Worm (Caenorhabditis elegans) whole organism, young adult: ENCODE data around the gene W01A11.1.

Experiments used
- B0336.3 ChIP-seq: fragments of 200-800 bp; sonication (Bioruptor generic); IDR thresholded peaks from 2 replicates; pipeline ENCODE4 v1.3.6; 2022; ENCODE audit warnings: missing genetic modification characterization, missing compliant biosample characterization
- C06A6.2 ChIP-seq: fragments of 200-800 bp; sonication (Bioruptor generic); conservative IDR thresholded peaks from 2 replicates; pipeline ENCODE4 v1.3.6; 2022; ENCODE audit warnings: missing genetic modification characterization, missing compliant biosample characterization
- C17E4.6 ChIP-seq: fragments of 200-800 bp; sonication (Bioruptor generic); IDR thresholded peaks from 2 replicates; pipeline ENCODE4 v1.3.6; 2022; ENCODE audit warnings: missing genetic modification reagents, missing genetic modification characterization, missing compliant biosample characterization
- D2030.7 ChIP-seq: fragments of 200-800 bp; sonication (Bioruptor generic); IDR thresholded peaks from 2 replicates; pipeline ENCODE4 v1.3.6; 2022; ENCODE audit warnings: missing genetic modification reagents, missing genetic modification characterization, missing compliant biosample characterization
- F23B12.7 ChIP-seq: sonication (generic microtip); optimal IDR thresholded peaks from 2 replicates; lab custom pipeline; 2017; ENCODE audit warnings: missing genetic modification characterization, mild to moderate bottlenecking, missing compliant biosample characterization, antibody characterized with exemption, moderate library complexity; ENCODE audit not compliant: insufficient read depth
- F33H1.4 ChIP-seq: fragments of 200-800 bp; sonication (Bioruptor generic); IDR thresholded peaks from 2 replicates; pipeline ENCODE4 v1.3.6; 2022; ENCODE audit warnings: missing genetic modification reagents, missing genetic modification characterization, missing compliant biosample characterization
- F37B4.10 ChIP-seq: fragments of 200-800 bp; sonication (Bioruptor generic); IDR thresholded peaks from 2 replicates; pipeline ENCODE4 v1.3.6; 2022; ENCODE audit warnings: missing genetic modification characterization, missing compliant biosample characterization
- F39B2.1 ChIP-seq: fragments of 200-800 bp; sonication (Bioruptor generic); IDR thresholded peaks from 2 replicates; pipeline ENCODE4 v1.3.6; 2022; ENCODE audit warnings: missing genetic modification reagents, missing genetic modification characterization, missing compliant biosample characterization
- F57A8.1 ChIP-seq: fragments of 200-800 bp; sonication (Bioruptor generic); optimal IDR thresholded peaks from 2 replicates; lab custom pipeline; 2018; ENCODE audit warnings: mild to moderate bottlenecking, missing genetic modification characterization, moderate library complexity, missing compliant biosample characterization
- F57C9.4 ChIP-seq: sonication (generic microtip); optimal IDR thresholded peaks from 2 replicates; lab custom pipeline; 2017; ENCODE audit warnings: mild to moderate bottlenecking, missing genetic modification characterization, missing compliant biosample characterization
- Y53G8AR.9 ChIP-seq: fragments of 200-800 bp; sonication (Bioruptor generic); conservative IDR thresholded peaks from 2 replicates; pipeline ENCODE4 v1.3.6; 2022; ENCODE audit warnings: missing genetic modification reagents, missing genetic modification characterization, missing compliant biosample characterization
- ZK185.1 ChIP-seq: sonication (generic microtip); optimal IDR thresholded peaks from 2 replicates; lab custom pipeline; 2016; ENCODE audit warnings: mild to moderate bottlenecking, missing genetic modification characterization, missing compliant biosample characterization; ENCODE audit not compliant: poor library complexity, severe bottlenecking
- ama-1 ChIP-seq, 3 experiments: fragments of 150-350 bp in 1 of 3; sonication (generic microtip) in 2 of 3; optimal IDR thresholded peaks; 2 replicates each; lab custom pipeline; 2014 to 2018; ENCODE audit warnings: missing biosample characterization in 2 of 3, missing genetic modification characterization in 2 of 3, missing genetic modification reagents in 2 of 3
- aptf-2 ChIP-seq: fragments of 200-800 bp; sonication (Bioruptor generic); conservative IDR thresholded peaks from 2 replicates; pipeline ENCODE4 v1.3.6; 2022; ENCODE audit warnings: missing genetic modification reagents, missing genetic modification characterization, missing compliant biosample characterization
- attf-3 ChIP-seq: fragments of 200-800 bp; sonication (Bioruptor generic); conservative IDR thresholded peaks from 2 replicates; pipeline ENCODE4 v1.3.6; 2022; ENCODE audit warnings: missing genetic modification reagents, missing genetic modification characterization, missing compliant biosample characterization
- attf-5 ChIP-seq: fragments of 200-800 bp; sonication (Bioruptor generic); optimal IDR thresholded peaks from 2 replicates; lab custom pipeline; 2018; ENCODE audit warnings: mild to moderate bottlenecking, missing genetic modification characterization, missing compliant biosample characterization
- ceh-27 ChIP-seq: fragments of 200-800 bp; sonication (Bioruptor generic); optimal IDR thresholded peaks from 2 replicates; lab custom pipeline; 2018; ENCODE audit warnings: mild to moderate bottlenecking, missing genetic modification characterization, moderate library complexity, missing compliant biosample characterization
- ceh-79 ChIP-seq: sonication (generic microtip); optimal IDR thresholded peaks from 2 replicates; lab custom pipeline; 2017; ENCODE audit warnings: mild to moderate bottlenecking, missing genetic modification characterization, missing compliant biosample characterization
- egl-44 ChIP-seq: fragments of 200-800 bp; sonication (Bioruptor generic); IDR thresholded peaks from 2 replicates; pipeline ENCODE4 v1.3.6; 2022; ENCODE audit warnings: missing genetic modification reagents, missing genetic modification characterization, missing compliant biosample characterization
- hlh-26 ChIP-seq: fragments of 200-800 bp; sonication (Bioruptor generic); conservative IDR thresholded peaks from 2 replicates; pipeline ENCODE4 v1.3.6; 2022; ENCODE audit warnings: missing genetic modification reagents, missing genetic modification characterization, missing compliant biosample characterization
- hmg-1.2 ChIP-seq: fragments of 200-800 bp; sonication (Bioruptor generic); IDR thresholded peaks from 2 replicates; pipeline ENCODE4 v1.3.6; 2022; ENCODE audit warnings: missing genetic modification reagents, missing genetic modification characterization, missing compliant biosample characterization
- hrde-1 ChIP-seq: sonication (generic microtip); optimal IDR thresholded peaks from 2 replicates; lab custom pipeline; 2016; ENCODE audit warnings: missing genetic modification characterization, mild to moderate bottlenecking, missing compliant biosample characterization, moderate library complexity, missing genotype, missing genetic modification reagents, borderline replicate concordance
- let-607 ChIP-seq, 2 experiments: fragments of 200-800 bp in 1 of 2; sonication (Bioruptor generic) in 1 of 2; sonication (generic microtip) in 1 of 2; optimal IDR thresholded peaks; 2 replicates each; lab custom pipeline; 2016 to 2018; ENCODE audit warnings: mild to moderate bottlenecking in 2 of 2, missing compliant biosample characterization in 2 of 2, missing genetic modification characterization in 2 of 2, moderate library complexity in 2 of 2, missing genotype in 1 of 2
- lin-40 ChIP-seq: sonication (generic microtip); optimal IDR thresholded peaks from 2 replicates; lab custom pipeline; 2016; ENCODE audit warnings: missing genetic modification characterization, mild to moderate bottlenecking, missing compliant biosample characterization, missing genotype, missing genetic modification reagents
- lir-1 ChIP-seq: fragments of 200-800 bp; sonication (Bioruptor generic); conservative IDR thresholded peaks from 2 replicates; pipeline ENCODE4 v1.3.6; 2022; ENCODE audit warnings: missing genetic modification reagents, missing genetic modification characterization, missing compliant biosample characterization
- madf-6 ChIP-seq: fragments of 200-800 bp; sonication (Bioruptor generic); IDR thresholded peaks from 2 replicates; pipeline ENCODE4 v1.3.6; 2022; ENCODE audit warnings: missing genetic modification reagents, missing genetic modification characterization, missing compliant biosample characterization
- mxl-1 ChIP-seq: sonication (generic microtip); optimal IDR thresholded peaks from 2 replicates; lab custom pipeline; 2016; ENCODE audit warnings: missing genetic modification characterization, missing compliant biosample characterization
- nfya-1 ChIP-seq: sonication (generic microtip); optimal IDR thresholded peaks from 2 replicates; lab custom pipeline; 2017; ENCODE audit warnings: antibody characterized with exemption, missing compliant biosample characterization, missing genetic modification characterization, borderline replicate concordance; ENCODE audit not compliant: insufficient read depth
- nfya-2 ChIP-seq: fragments of 200-800 bp; sonication (Bioruptor generic); IDR thresholded peaks from 2 replicates; pipeline ENCODE4 v1.3.6; 2022; ENCODE audit warnings: missing genetic modification reagents, missing genetic modification characterization, missing compliant biosample characterization
- nhr-120 ChIP-seq: fragments of 200-800 bp; sonication (Bioruptor generic); IDR thresholded peaks from 2 replicates; pipeline ENCODE4 v1.3.6; 2022; ENCODE audit warnings: missing genetic modification characterization, missing compliant biosample characterization
- nhr-80 ChIP-seq: sonication (generic microtip); optimal IDR thresholded peaks from 2 replicates; lab custom pipeline; 2016; ENCODE audit warnings: missing genetic modification characterization, missing compliant biosample characterization
- rec-8 ChIP-seq, 2 experiments: sonication (generic microtip); optimal IDR thresholded peaks; 2 replicates each; lab custom pipeline; 2016; ENCODE audit warnings: mild to moderate bottlenecking in 2 of 2, missing genetic modification characterization in 2 of 2, missing genetic modification reagents in 2 of 2, missing genotype in 2 of 2, missing biosample characterization in 1 of 2, missing compliant biosample characterization in 1 of 2, moderate library complexity in 1 of 2
- rpc-1 ChIP-seq, 2 experiments: fragments of 150-350 bp in 1 of 2; sonication (generic microtip) in 1 of 2; optimal IDR thresholded peaks; 2 replicates each; lab custom pipeline; 2014 to 2018; ENCODE audit warnings: missing biosample characterization in 1 of 2, missing genetic modification characterization in 1 of 2, missing genetic modification reagents in 1 of 2, missing genotype in 1 of 2
- tbp1 ChIP-seq: fragments of 200-800 bp; sonication (Bioruptor generic); optimal IDR thresholded peaks from 2 replicates; lab custom pipeline; 2018; ENCODE audit warnings: mild to moderate bottlenecking, missing genetic modification characterization, missing compliant biosample characterization
- ztf-18 ChIP-seq: sonication (generic microtip); optimal IDR thresholded peaks from 2 replicates; lab custom pipeline; 2016; ENCODE audit warnings: missing genotype, mild to moderate bottlenecking, missing genetic modification characterization, missing compliant biosample characterization

W01A11.1 gene

ce11 chrV:6458302-6458998 lies 40.6 kb upstream of the W01A11.1 start:
- TF ChIP-seq tbp1 (no peak), let-607 (tag; optimal IDR thresholded peaks at IDR 0.05; lab: Kevin White, UChicago) (no peak)

- no peak for TF ChIP-seq hrde-1 (tag; lab: Kevin White, UChicago)
- TF ChIP-seq ZK185.1 = no peak
- TF ChIP-seq lir-1 = no peak
- TF ChIP-seq Y53G8AR.9 = no peak
- TF ChIP-seq attf-3 (GFP tag; lab: Robert Waterston, UW) = no peak
- no peak for TF ChIP-seq madf-6
These were observed 37.8 kb upstream of the W01A11.1 start for ce11 chrV:6461250-6461649.

ce11 chrV:6462606-6463005 lies 36.4 kb upstream of the W01A11.1 start:
- TF ChIP-seq F33H1.4 (no peak), F57C9.4 (no peak), rec-8 (tag; optimal IDR thresholded peaks at IDR 0.05; lab: Kevin White, UChicago) (no peak), rpc-1 (optimal IDR thresholded peaks at IDR 0.05; lab: Kevin White, UChicago) (no peak), rpc-1 (tag; optimal IDR thresholded peaks at IDR 0.05; lab: Kevin White, UChicago) (no peak), nfya-1 (tag; lab: Kevin White, UChicago) (no peak), C17E4.6 (GFP tag; lab: Robert Waterston, UW) (no peak), ceh-79 (tag; lab: Kevin White, UChicago) (no peak), C06A6.2 (GFP tag; lab: Robert Waterston, UW) (no peak), nfya-2 (GFP tag; lab: Robert Waterston, UW) (no peak), egl-44 (GFP tag; lab: Robert Waterston, UW) (no peak), ama-1 (optimal IDR thresholded peaks at IDR 0.05; lab: Kevin White, UChicago) (no peak), ama-1 (GFP tag; optimal IDR thresholded peaks at IDR 0.05; lab: Kevin White, UChicago) (no peak), F39B2.1 (GFP tag; lab: Robert Waterston, UW) (no peak), nhr-80 (tag; lab: Kevin White, UChicago) (peak; percentile 48), F57A8.1 (GFP tag; lab: Kevin White, UChicago) (no peak), ztf-18 (tag; lab: Kevin White, UChicago) (no peak), mxl-1 (tag; lab: Kevin White, UChicago) (no peak), aptf-2 (GFP tag; lab: Robert Waterston, UW) (no peak), D2030.7 (GFP tag; lab: Robert Waterston, UW) (no peak), lin-40 (tag; lab: Kevin White, UChicago) (peak; percentile 7), F23B12.7 (tag; lab: Kevin White, UChicago) (no peak), ceh-27 (GFP tag; lab: Kevin White, UChicago) (no peak), hlh-26 (GFP tag; lab: Robert Waterston, UW) (no peak), attf-5 (GFP tag; lab: Kevin White, UChicago) (peak; percentile 30), tbp1 (no peak), lir-1 (no peak), hmg-1.2 (GFP tag; lab: Robert Waterston, UW) (peak; percentile 22; the same call in 1 of the 2 replicates), nhr-120 (GFP tag; lab: Robert Waterston, UW) (no peak), B0336.3 (GFP tag; lab: Robert Waterston, UW) (no peak), F37B4.10 (GFP tag; lab: Robert Waterston, UW) (no peak)
